Worm (Caenorhabditis elegans) whole organism, L3 larva: Measurements from ENCODE around the gene gcy-4.

Experiments
- ama-1 ChIP-seq: fragments of 150-350 bp; optimal IDR thresholded peaks from 2 replicates; lab custom pipeline; 2018
- ceh-16 ChIP-seq: sonication (generic microtip); optimal IDR thresholded peaks from 2 replicates; lab custom pipeline; 2017; ENCODE audit warnings: missing biosample characterization, missing genetic modification characterization
- elt-1 ChIP-seq: fragments of 150-350 bp; optimal IDR thresholded peaks from 2 replicates; lab custom pipeline; 2014; ENCODE audit warnings: missing biosample characterization, missing genetic modification characterization
- elt-2 ChIP-seq: sonication (generic microtip); optimal IDR thresholded peaks from 2 replicates; lab custom pipeline; 2016; ENCODE audit warnings: missing genetic modification reagents, mild to moderate bottlenecking, missing genetic modification characterization, missing compliant biosample characterization
- lin-15B ChIP-seq: fragments of 150-350 bp; optimal IDR thresholded peaks from 2 replicates; lab custom pipeline; 2014; ENCODE audit warnings: missing biosample characterization, missing genetic modification characterization
- nhr-237 ChIP-seq: fragments of 150-350 bp; optimal IDR thresholded peaks from 2 replicates; lab custom pipeline; 2014; ENCODE audit warnings: missing biosample characterization, missing genetic modification characterization
- nhr-28 ChIP-seq: fragments of 150-350 bp; optimal IDR thresholded peaks from 2 replicates; lab custom pipeline; 2014; ENCODE audit warnings: missing biosample characterization, missing genetic modification characterization
- nhr-77 ChIP-seq: fragments of 150-350 bp; optimal IDR thresholded peaks from 2 replicates; lab custom pipeline; 2014; ENCODE audit warnings: missing biosample characterization, missing genetic modification characterization
- pha-4 ChIP-seq: fragments of 150-350 bp; optimal IDR thresholded peaks from 2 replicates; lab custom pipeline; 2014; ENCODE audit warnings: missing biosample characterization, missing genetic modification reagents, missing genetic modification characterization
- snpc-4 ChIP-seq: fragments of 150-350 bp; optimal IDR thresholded peaks from 2 replicates; lab custom pipeline; 2014; ENCODE audit warnings: missing biosample characterization, missing genetic modification characterization
- tbx-2 ChIP-seq: sonication (generic microtip); optimal IDR thresholded peaks from 2 replicates; lab custom pipeline; 2016; ENCODE audit warnings: mild to moderate bottlenecking, missing genetic modification characterization, missing compliant biosample characterization
- unc-62 ChIP-seq: fragments of 150-350 bp; sonication (generic microtip); optimal IDR thresholded peaks from 4 replicates; lab custom pipeline; 2014; ENCODE audit warnings: missing biosample characterization, missing genetic modification reagents, missing genetic modification characterization
- zag-1 ChIP-seq: fragments of 150-350 bp; optimal IDR thresholded peaks from 2 replicates; lab custom pipeline; 2014; ENCODE audit warnings: missing biosample characterization, missing genetic modification characterization
- ztf-4 ChIP-seq: fragments of 150-350 bp; optimal IDR thresholded peaks from 2 replicates; lab custom pipeline; 2014; ENCODE audit warnings: missing biosample characterization, missing genetic modification characterization

DNA sequence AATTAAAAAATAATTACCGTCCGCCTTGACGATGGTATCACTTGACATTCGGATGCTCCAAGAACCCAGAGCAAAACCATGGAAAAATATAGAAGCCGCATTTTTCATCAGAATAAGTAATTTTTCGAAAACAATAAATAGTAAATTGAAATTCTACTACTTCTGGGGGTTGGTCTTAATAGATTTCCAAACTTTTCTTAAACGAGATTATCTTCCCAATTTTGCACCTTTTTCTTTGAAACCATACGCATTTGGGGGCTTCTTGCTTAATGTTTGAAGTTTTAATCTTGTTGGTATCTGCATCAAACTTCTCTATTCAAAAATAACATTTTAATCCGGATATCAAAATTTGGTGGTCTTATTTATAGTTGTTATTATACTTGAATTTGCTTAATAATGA, 7.5 kb upstream of the gcy-4 start, which contains the start of gene gcy-5:
- TF ChIP-seq ztf-4 (tag; lab: Kevin White, UChicago) (no peak), nhr-77 (no peak), elt-1 (no peak), lin-15B (no peak), tbx-2 (tag; lab: Kevin White, UChicago) (no peak), ceh-16 (tag; lab: Kevin White, UChicago) (no peak), unc-62 (GFP tag; lab: Kevin White, UChicago) (no peak), elt-2 (tag; lab: Kevin White, UChicago) (no peak), nhr-237 (tag; lab: Kevin White, UChicago) (no peak), snpc-4 (tag; lab: Kevin White, UChicago) (no peak), zag-1 (tag; lab: Kevin White, UChicago) (no peak), pha-4 (no peak), ama-1 (lab: Kevin White, UChicago) (no peak), nhr-28 (tag; lab: Kevin White, UChicago) (no peak)
